Fruit fly (Drosophila melanogaster) whole organism, prepupa: ENCODE data around the gene Ir8a.

Experiments
- CG10631 ChIP-seq: fragments of 200-800 bp; sonication (Bioruptor generic); optimal IDR thresholded peaks from 2 replicates; lab custom pipeline; 2016; ENCODE audit warnings: missing biosample characterization, missing genetic modification characterization
- CG11294 ChIP-seq: fragments of 200-800 bp; sonication (Bioruptor generic); IDR thresholded peaks from 2 replicates; pipeline ENCODE4 v1.3.6; 2022; ENCODE audit warnings: missing biosample characterization, missing genetic modification characterization
- CG11762 ChIP-seq: fragments of 200-800 bp; sonication (Bioruptor generic); optimal IDR thresholded peaks from 3 replicates; lab custom pipeline; 2016; ENCODE audit warnings: missing biosample characterization, missing genetic modification characterization; ENCODE audit not compliant: insufficient read depth
- CG11902 ChIP-seq: fragments of 200-800 bp; sonication (Bioruptor generic); optimal IDR thresholded peaks from 3 replicates; lab custom pipeline; 2016; ENCODE audit warnings: missing biosample characterization, missing genetic modification characterization
- CG15336 ChIP-seq: fragments of 200-800 bp; sonication (Bioruptor generic); IDR thresholded peaks from 2 replicates; pipeline ENCODE4 v1.3.6; 2022; ENCODE audit warnings: missing biosample characterization, missing genetic modification characterization
- CG1621 ChIP-seq: fragments of 200-800 bp; sonication (Bioruptor generic); optimal IDR thresholded peaks from 3 replicates; lab custom pipeline; 2018; ENCODE audit warnings: missing biosample characterization, mild to moderate bottlenecking, missing genetic modification characterization
- CG31627 ChIP-seq: fragments of 200-800 bp; sonication (Bioruptor generic); optimal IDR thresholded peaks from 3 replicates; lab custom pipeline; 2016; ENCODE audit warnings: missing biosample characterization, missing genetic modification characterization
- CG32006 ChIP-seq: fragments of 200-800 bp; sonication (Bioruptor generic); optimal IDR thresholded peaks from 3 replicates; lab custom pipeline; 2017; ENCODE audit warnings: missing biosample characterization, mild to moderate bottlenecking, missing genetic modification characterization
- CG34406 ChIP-seq: fragments of 200-800 bp; sonication (Bioruptor generic); optimal IDR thresholded peaks from 3 replicates; lab custom pipeline; 2016; ENCODE audit warnings: missing biosample characterization, missing genetic modification characterization
- CG6163 ChIP-seq: fragments of 200-800 bp; sonication (Bioruptor generic); IDR thresholded peaks from 3 replicates; pipeline ENCODE4 v1.3.6; 2022; ENCODE audit warnings: missing biosample characterization, missing genetic modification characterization
- CG6276 ChIP-seq: fragments of 200-800 bp; sonication (Bioruptor generic); optimal IDR thresholded peaks from 2 replicates; lab custom pipeline; 2017; ENCODE audit warnings: missing biosample characterization, mild to moderate bottlenecking, missing genetic modification characterization
- CG6792 ChIP-seq: fragments of 200-800 bp; sonication (Bioruptor generic); optimal IDR thresholded peaks from 3 replicates; lab custom pipeline; 2016; ENCODE audit warnings: missing biosample characterization, missing genetic modification characterization
- CG6808 ChIP-seq: fragments of 200-800 bp; sonication (Bioruptor generic); optimal IDR thresholded peaks from 3 replicates; lab custom pipeline; 2017; ENCODE audit warnings: missing biosample characterization, missing genetic modification characterization, mild to moderate bottlenecking, moderate library complexity, missing genetic modification reagents
- CG6854 ChIP-seq: fragments of 200-800 bp; sonication (Bioruptor generic); optimal IDR thresholded peaks from 2 replicates; lab custom pipeline; 2017; ENCODE audit warnings: missing biosample characterization, mild to moderate bottlenecking, missing genetic modification characterization
- CG7368 ChIP-seq: fragments of 200-800 bp; sonication (Bioruptor generic); optimal IDR thresholded peaks from 3 replicates; lab custom pipeline; 2016; ENCODE audit warnings: missing biosample characterization, missing genetic modification characterization
- CG8119 ChIP-seq: fragments of 200-800 bp; sonication (Bioruptor generic); IDR thresholded peaks from 3 replicates; pipeline ENCODE4 v1.3.6; 2022; ENCODE audit warnings: missing biosample characterization, missing genetic modification characterization
- CG8319 ChIP-seq: fragments of 200-800 bp; sonication (Bioruptor generic); optimal IDR thresholded peaks from 3 replicates; lab custom pipeline; 2016; ENCODE audit warnings: missing biosample characterization, missing genetic modification characterization
- CG8632 ChIP-seq: fragments of 200-800 bp; sonication (Bioruptor generic); optimal IDR thresholded peaks from 3 replicates; lab custom pipeline; 2016; ENCODE audit warnings: missing biosample characterization, missing genetic modification characterization
- CG9139 ChIP-seq: fragments of 200-800 bp; sonication (Bioruptor generic); optimal IDR thresholded peaks from 3 replicates; lab custom pipeline; 2017; ENCODE audit warnings: missing biosample characterization, mild to moderate bottlenecking, missing genetic modification characterization
- Eip78C ChIP-seq: fragments of 200-800 bp; sonication (Bioruptor generic); peaks from one replicate; lab custom pipeline; 2016; ENCODE audit warnings: missing biosample characterization, missing genetic modification characterization
- Eip93F ChIP-seq: fragments of 200-800 bp; sonication (Bioruptor generic); optimal IDR thresholded peaks from 2 replicates; lab custom pipeline; 2016; ENCODE audit warnings: missing biosample characterization, mild to moderate bottlenecking, missing genetic modification characterization
- Ets96B ChIP-seq: fragments of 200-800 bp; optimal IDR thresholded peaks from 2 replicates; lab custom pipeline; 2019; ENCODE audit warnings: missing biosample characterization, mild to moderate bottlenecking, missing genetic modification characterization, moderate library complexity
- Hr4 ChIP-seq: fragments of 200-800 bp; sonication (Bioruptor generic); optimal IDR thresholded peaks from 3 replicates; lab custom pipeline; 2016; ENCODE audit warnings: missing biosample characterization, missing genetic modification characterization
- Lpt ChIP-seq: fragments of 200-800 bp; sonication (Bioruptor generic); optimal IDR thresholded peaks from 3 replicates; lab custom pipeline; 2016; ENCODE audit warnings: missing biosample characterization, missing genetic modification characterization
- Met ChIP-seq: fragments of 200-800 bp; sonication (Bioruptor generic); optimal IDR thresholded peaks from 3 replicates; lab custom pipeline; 2016; ENCODE audit warnings: missing biosample characterization, missing genetic modification characterization
- OdsH ChIP-seq: fragments of 200-800 bp; sonication (Bioruptor generic); optimal IDR thresholded peaks from 3 replicates; lab custom pipeline; 2016; ENCODE audit warnings: missing biosample characterization, missing genetic modification characterization
- Smox ChIP-seq: fragments of 200-800 bp; sonication (Bioruptor generic); optimal IDR thresholded peaks from 3 replicates; lab custom pipeline; 2016; ENCODE audit warnings: missing biosample characterization, missing genetic modification characterization
- Sox102F ChIP-seq: fragments of 200-800 bp; sonication (Bioruptor generic); optimal IDR thresholded peaks from 2 replicates; lab custom pipeline; 2016; ENCODE audit warnings: missing biosample characterization, mild to moderate bottlenecking, missing genetic modification characterization
- acj6 ChIP-seq: fragments of 200-800 bp; sonication (Bioruptor generic); optimal IDR thresholded peaks from 3 replicates; lab custom pipeline; 2016; ENCODE audit warnings: missing biosample characterization, missing genetic modification characterization
- cyc ChIP-seq: fragments of 200-800 bp; sonication (Bioruptor generic); optimal IDR thresholded peaks from 3 replicates; lab custom pipeline; 2016; ENCODE audit warnings: missing biosample characterization, missing genetic modification characterization
- dac ChIP-seq: fragments of 200-800 bp; sonication (Bioruptor generic); optimal IDR thresholded peaks from 2 replicates; lab custom pipeline; 2017; ENCODE audit warnings: missing biosample characterization, mild to moderate bottlenecking, missing genetic modification characterization
- dsx ChIP-seq: fragments of 200-800 bp; optimal IDR thresholded peaks from 3 replicates; lab custom pipeline; 2019; ENCODE audit warnings: missing biosample characterization, mild to moderate bottlenecking, missing genetic modification characterization, moderate library complexity; ENCODE audit not compliant: poor library complexity, severe bottlenecking
- eg ChIP-seq: fragments of 200-800 bp; sonication (Bioruptor generic); IDR thresholded peaks from 3 replicates; pipeline ENCODE4 v1.3.6; 2022; ENCODE audit warnings: missing biosample characterization, missing genetic modification characterization
- esn ChIP-seq: fragments of 200-800 bp; sonication (Bioruptor generic); optimal IDR thresholded peaks from 2 replicates; lab custom pipeline; 2016; ENCODE audit warnings: missing biosample characterization, mild to moderate bottlenecking, missing genetic modification characterization, moderate library complexity
- fd59A ChIP-seq: fragments of 200-800 bp; sonication (Bioruptor generic); optimal IDR thresholded peaks from 2 replicates; lab custom pipeline; 2017; ENCODE audit warnings: missing biosample characterization, mild to moderate bottlenecking, missing genetic modification characterization, missing genetic modification reagents
- fd85E ChIP-seq: fragments of 200-800 bp; sonication (Bioruptor generic); optimal IDR thresholded peaks from 3 replicates; lab custom pipeline; 2016; ENCODE audit warnings: missing biosample characterization, missing genetic modification characterization
- fkh ChIP-seq: fragments of 200-800 bp; sonication (Bioruptor generic); optimal IDR thresholded peaks from 3 replicates; lab custom pipeline; 2017; ENCODE audit warnings: missing biosample characterization, mild to moderate bottlenecking, missing genetic modification characterization, moderate library complexity
- lz ChIP-seq: fragments of 200-800 bp; sonication (Bioruptor generic); optimal IDR thresholded peaks from 3 replicates; lab custom pipeline; 2016; ENCODE audit warnings: missing biosample characterization, missing genetic modification characterization
- net ChIP-seq: fragments of 200-800 bp; sonication (Bioruptor generic); optimal IDR thresholded peaks from 3 replicates; lab custom pipeline; 2016; ENCODE audit warnings: missing biosample characterization, missing genetic modification characterization
- svp ChIP-seq: fragments of 200-800 bp; sonication (Bioruptor generic); peaks from one replicate; lab custom pipeline; 2016; ENCODE audit warnings: missing biosample characterization, missing genetic modification characterization
- topi ChIP-seq: fragments of 200-800 bp; sonication (Bioruptor generic); optimal IDR thresholded peaks from 3 replicates; lab custom pipeline; 2016; ENCODE audit warnings: missing biosample characterization, missing genetic modification characterization
- vri ChIP-seq: fragments of 200-800 bp; sonication (Bioruptor generic); optimal IDR thresholded peaks from 3 replicates; lab custom pipeline; 2016; ENCODE audit warnings: missing biosample characterization, mild to moderate bottlenecking, missing genetic modification characterization

Ir8a gene

dm6 chrX:9201866-9202681, 34.3 kb downstream of the Ir8a start (continued):
- TF ChIP-seq dsx (GFP tag; lab: Kevin White, UChicago) (peak; percentile 54), CG15336 (GFP tag; lab: Robert Waterston, UW) (peak; percentile 66), CG32006 (GFP tag; lab: Kevin White, UChicago) (peak; percentile 67), Met (no peak), esn (no peak), lz (GFP tag; lab: Kevin White, UChicago) (peak; percentile 10), CG8119 (GFP tag; lab: Robert Waterston, UW) (peak; percentile 64; the same call in 2 of the 3 replicates), CG6792 (GFP tag; lab: Kevin White, UChicago) (peak; percentile 13), CG9139 (GFP tag; lab: Kevin White, UChicago) (no peak), CG1621 (tag; lab: Kevin White, UChicago) (peak; percentile 54), Eip78C (GFP tag; lab: Kevin White, UChicago) (peak; percentile 52), fd59A (peak; percentile 26), CG8319 (no peak), Sox102F (GFP tag; lab: Kevin White, UChicago) (peak; percentile 5), CG31627 (GFP tag; lab: Kevin White, UChicago) (no peak), svp (GFP tag; lab: Kevin White, UChicago) (peak; percentile 48), OdsH (GFP tag; lab: Kevin White, UChicago) (peak; percentile 2), topi (GFP tag; lab: Kevin White, UChicago) (no peak), CG6854 (GFP tag; lab: Kevin White, UChicago) (no peak), Lpt (GFP tag; lab: Kevin White, UChicago) (no peak), Smox (GFP tag; lab: Kevin White, UChicago) (no peak), CG6808 (peak; percentile 18), fd85E (GFP tag; lab: Kevin White, UChicago) (no peak), CG11294 (GFP tag; lab: Robert Waterston, UW) (peak; percentile 82)
- TF ChIP-seq, all 60 proteins: peak for 37

- TF ChIP-seq CG6276 (GFP tag; lab: Kevin White, UChicago) (no peak), fkh (GFP tag; lab: Kevin White, UChicago) (peak; percentile 34), Eip78C (GFP tag; lab: Kevin White, UChicago) (peak; percentile 15), cyc (GFP tag; lab: Kevin White, UChicago) (no peak), vri (GFP tag; lab: Kevin White, UChicago) (peak; percentile 12)
Observed at dm6 chrX:9201080-9201479, 35.3 kb downstream of the Ir8a start.

- TF ChIP-seq CG1621 (tag; lab: Kevin White, UChicago) (no peak), CG8632 (no peak), Eip93F (GFP tag; lab: Kevin White, UChicago) (no peak), CG11902 (no peak), CG11294 (GFP tag; lab: Robert Waterston, UW) (no peak), vri (GFP tag; lab: Kevin White, UChicago) (peak; percentile 75)
Observed at dm6 chrX:9200234-9200633, 36.2 kb downstream of the Ir8a start.

- TF ChIP-seq eg (GFP tag; lab: Robert Waterston, UW) (no peak; the same call in 1 of the 3 replicates), CG34406 (GFP tag; lab: Kevin White, UChicago) (peak; percentile 69), svp (GFP tag; lab: Kevin White, UChicago) (no peak), Lpt (GFP tag; lab: Kevin White, UChicago) (peak; percentile 66), Ets96B (peak; percentile 49), Eip78C (GFP tag; lab: Kevin White, UChicago) (peak; percentile 87), lz (GFP tag; lab: Kevin White, UChicago) (peak; percentile 71), CG1621 (tag; lab: Kevin White, UChicago) (peak; percentile 18), Hr4 (GFP tag; lab: Kevin White, UChicago) (peak; percentile 65), CG6792 (GFP tag; lab: Kevin White, UChicago) (peak; percentile 68), Eip93F (GFP tag; lab: Kevin White, UChicago) (peak; percentile 45), cyc (GFP tag; lab: Kevin White, UChicago) (peak; percentile 62), dac (GFP tag; lab: Kevin White, UChicago) (no peak), CG7368 (GFP tag; lab: Kevin White, UChicago) (peak; percentile 45), fkh (GFP tag; lab: Kevin White, UChicago) (peak; percentile 50), net (GFP tag; lab: Kevin White, UChicago) (peak; percentile 52), CG11762 (GFP tag; lab: Kevin White, UChicago) (peak; percentile 5), CG15336 (GFP tag; lab: Robert Waterston, UW) (peak; percentile 72), topi (GFP tag; lab: Kevin White, UChicago) (peak; percentile 69), CG6163 (no peak; the same call in 1 of the 3 replicates), Sox102F (GFP tag; lab: Kevin White, UChicago) (peak; percentile 74), acj6 (GFP tag; lab: Kevin White, UChicago) (peak; percentile 77), CG10631 (peak; percentile 83), dsx (GFP tag; lab: Kevin White, UChicago) (no peak), vri (GFP tag; lab: Kevin White, UChicago) (peak; percentile 45), Met (peak; percentile 74)
Observed at dm6 chrX:9196362-9196761, 40.0 kb downstream of the Ir8a start, which contains the start of gene CG12118. Gene CG12118, minus strand, starts transcription at chrX:9196414.
